Fruit fly (Drosophila melanogaster) whole organism, prepupa: ENCODE measurements around the gene p24-1.

Experiments
- CG10631 ChIP-seq: fragments of 200-800 bp; sonication (Bioruptor generic); optimal IDR thresholded peaks from 2 replicates; lab custom pipeline; 2016; ENCODE audit warnings: missing biosample characterization, missing genetic modification characterization
- CG11294 ChIP-seq: fragments of 200-800 bp; sonication (Bioruptor generic); IDR thresholded peaks from 2 replicates; pipeline ENCODE4 v1.3.6; 2022; ENCODE audit warnings: missing biosample characterization, missing genetic modification characterization
- CG11902 ChIP-seq: fragments of 200-800 bp; sonication (Bioruptor generic); optimal IDR thresholded peaks from 3 replicates; lab custom pipeline; 2016; ENCODE audit warnings: missing biosample characterization, missing genetic modification characterization
- CG15336 ChIP-seq: fragments of 200-800 bp; sonication (Bioruptor generic); IDR thresholded peaks from 2 replicates; pipeline ENCODE4 v1.3.6; 2022; ENCODE audit warnings: missing biosample characterization, missing genetic modification characterization
- CG16779 ChIP-seq: fragments of 200-800 bp; sonication (Bioruptor generic); optimal IDR thresholded peaks from 3 replicates; lab custom pipeline; 2017; ENCODE audit warnings: missing biosample characterization, mild to moderate bottlenecking, missing genetic modification characterization
- CG31627 ChIP-seq: fragments of 200-800 bp; sonication (Bioruptor generic); optimal IDR thresholded peaks from 3 replicates; lab custom pipeline; 2016; ENCODE audit warnings: missing biosample characterization, missing genetic modification characterization
- CG32006 ChIP-seq: fragments of 200-800 bp; sonication (Bioruptor generic); optimal IDR thresholded peaks from 3 replicates; lab custom pipeline; 2017; ENCODE audit warnings: missing biosample characterization, mild to moderate bottlenecking, missing genetic modification characterization
- CG34406 ChIP-seq: fragments of 200-800 bp; sonication (Bioruptor generic); optimal IDR thresholded peaks from 3 replicates; lab custom pipeline; 2016; ENCODE audit warnings: missing biosample characterization, missing genetic modification characterization
- CG3919 ChIP-seq: fragments of 200-800 bp; sonication (Bioruptor generic); optimal IDR thresholded peaks from 3 replicates; lab custom pipeline; 2016; ENCODE audit warnings: missing biosample characterization, missing genetic modification characterization
- CG4318 ChIP-seq: fragments of 200-800 bp; sonication (Bioruptor generic); optimal IDR thresholded peaks from 3 replicates; lab custom pipeline; 2017; ENCODE audit warnings: missing biosample characterization, mild to moderate bottlenecking, missing genetic modification characterization
- CG6163 ChIP-seq: fragments of 200-800 bp; sonication (Bioruptor generic); IDR thresholded peaks from 3 replicates; pipeline ENCODE4 v1.3.6; 2022; ENCODE audit warnings: missing biosample characterization, missing genetic modification characterization
- CG6276 ChIP-seq: fragments of 200-800 bp; sonication (Bioruptor generic); optimal IDR thresholded peaks from 2 replicates; lab custom pipeline; 2017; ENCODE audit warnings: missing biosample characterization, mild to moderate bottlenecking, missing genetic modification characterization
- CG7368 ChIP-seq: fragments of 200-800 bp; sonication (Bioruptor generic); optimal IDR thresholded peaks from 3 replicates; lab custom pipeline; 2016; ENCODE audit warnings: missing biosample characterization, missing genetic modification characterization
- CG8119 ChIP-seq: fragments of 200-800 bp; sonication (Bioruptor generic); IDR thresholded peaks from 3 replicates; pipeline ENCODE4 v1.3.6; 2022; ENCODE audit warnings: missing biosample characterization, missing genetic modification characterization
- CG8319 ChIP-seq: fragments of 200-800 bp; sonication (Bioruptor generic); optimal IDR thresholded peaks from 3 replicates; lab custom pipeline; 2016; ENCODE audit warnings: missing biosample characterization, missing genetic modification characterization
- CG8632 ChIP-seq: fragments of 200-800 bp; sonication (Bioruptor generic); optimal IDR thresholded peaks from 3 replicates; lab custom pipeline; 2016; ENCODE audit warnings: missing biosample characterization, missing genetic modification characterization
- CG9139 ChIP-seq: fragments of 200-800 bp; sonication (Bioruptor generic); optimal IDR thresholded peaks from 3 replicates; lab custom pipeline; 2017; ENCODE audit warnings: missing biosample characterization, mild to moderate bottlenecking, missing genetic modification characterization
- Eip78C ChIP-seq: fragments of 200-800 bp; sonication (Bioruptor generic); peaks from one replicate; lab custom pipeline; 2016; ENCODE audit warnings: missing biosample characterization, missing genetic modification characterization
- Eip93F ChIP-seq: fragments of 200-800 bp; sonication (Bioruptor generic); optimal IDR thresholded peaks from 2 replicates; lab custom pipeline; 2016; ENCODE audit warnings: missing biosample characterization, mild to moderate bottlenecking, missing genetic modification characterization
- Ets96B ChIP-seq: fragments of 200-800 bp; optimal IDR thresholded peaks from 2 replicates; lab custom pipeline; 2019; ENCODE audit warnings: missing biosample characterization, mild to moderate bottlenecking, missing genetic modification characterization, moderate library complexity
- Hr38 ChIP-seq: sonication (Bioruptor generic); optimal IDR thresholded peaks from 2 replicates; lab custom pipeline; 2016; ENCODE audit warnings: missing biosample characterization, missing genetic modification characterization
- Hr4 ChIP-seq: fragments of 200-800 bp; sonication (Bioruptor generic); optimal IDR thresholded peaks from 3 replicates; lab custom pipeline; 2016; ENCODE audit warnings: missing biosample characterization, missing genetic modification characterization
- Met ChIP-seq: fragments of 200-800 bp; sonication (Bioruptor generic); optimal IDR thresholded peaks from 3 replicates; lab custom pipeline; 2016; ENCODE audit warnings: missing biosample characterization, missing genetic modification characterization
- OdsH ChIP-seq: fragments of 200-800 bp; sonication (Bioruptor generic); optimal IDR thresholded peaks from 3 replicates; lab custom pipeline; 2016; ENCODE audit warnings: missing biosample characterization, missing genetic modification characterization
- Sox102F ChIP-seq: fragments of 200-800 bp; sonication (Bioruptor generic); optimal IDR thresholded peaks from 2 replicates; lab custom pipeline; 2016; ENCODE audit warnings: missing biosample characterization, mild to moderate bottlenecking, missing genetic modification characterization
- Sox14 ChIP-seq: fragments of 200-800 bp; sonication (Bioruptor generic); optimal IDR thresholded peaks from 3 replicates; lab custom pipeline; 2016; ENCODE audit warnings: missing biosample characterization, missing genetic modification characterization
- Sox15 ChIP-seq: fragments of 200-800 bp; sonication (Bioruptor generic); optimal IDR thresholded peaks from 3 replicates; lab custom pipeline; 2016; ENCODE audit warnings: missing biosample characterization, missing genetic modification characterization
- achi ChIP-seq: fragments of 200-800 bp; sonication (Bioruptor generic); optimal IDR thresholded peaks from 3 replicates; lab custom pipeline; 2016; ENCODE audit warnings: missing biosample characterization, missing genetic modification characterization
- dac ChIP-seq: fragments of 200-800 bp; sonication (Bioruptor generic); optimal IDR thresholded peaks from 2 replicates; lab custom pipeline; 2017; ENCODE audit warnings: missing biosample characterization, mild to moderate bottlenecking, missing genetic modification characterization
- esn ChIP-seq: fragments of 200-800 bp; sonication (Bioruptor generic); optimal IDR thresholded peaks from 2 replicates; lab custom pipeline; 2016; ENCODE audit warnings: missing biosample characterization, mild to moderate bottlenecking, missing genetic modification characterization, moderate library complexity
- fd59A ChIP-seq: fragments of 200-800 bp; sonication (Bioruptor generic); optimal IDR thresholded peaks from 2 replicates; lab custom pipeline; 2017; ENCODE audit warnings: missing biosample characterization, mild to moderate bottlenecking, missing genetic modification characterization, missing genetic modification reagents
- fd85E ChIP-seq: fragments of 200-800 bp; sonication (Bioruptor generic); optimal IDR thresholded peaks from 3 replicates; lab custom pipeline; 2016; ENCODE audit warnings: missing biosample characterization, missing genetic modification characterization
- fkh ChIP-seq: fragments of 200-800 bp; sonication (Bioruptor generic); optimal IDR thresholded peaks from 3 replicates; lab custom pipeline; 2017; ENCODE audit warnings: missing biosample characterization, mild to moderate bottlenecking, missing genetic modification characterization, moderate library complexity
- lz ChIP-seq: fragments of 200-800 bp; sonication (Bioruptor generic); optimal IDR thresholded peaks from 3 replicates; lab custom pipeline; 2016; ENCODE audit warnings: missing biosample characterization, missing genetic modification characterization
- net ChIP-seq: fragments of 200-800 bp; sonication (Bioruptor generic); optimal IDR thresholded peaks from 3 replicates; lab custom pipeline; 2016; ENCODE audit warnings: missing biosample characterization, missing genetic modification characterization
- salr ChIP-seq, 2 experiments: fragments of 200-800 bp; sonication (Bioruptor generic); optimal IDR thresholded peaks; 3 replicates each; lab custom pipeline; 2016 to 2018; ENCODE audit warnings: missing biosample characterization in 2 of 2, missing genetic modification characterization in 2 of 2, mild to moderate bottlenecking in 1 of 2
- spab ChIP-seq: fragments of 200-800 bp; sonication (Bioruptor generic); optimal IDR thresholded peaks from 2 replicates; lab custom pipeline; 2017; ENCODE audit warnings: missing biosample characterization, mild to moderate bottlenecking, missing genetic modification characterization, missing genetic modification reagents
- svp ChIP-seq: fragments of 200-800 bp; sonication (Bioruptor generic); peaks from one replicate; lab custom pipeline; 2016; ENCODE audit warnings: missing biosample characterization, missing genetic modification characterization
- topi ChIP-seq: fragments of 200-800 bp; sonication (Bioruptor generic); optimal IDR thresholded peaks from 3 replicates; lab custom pipeline; 2016; ENCODE audit warnings: missing biosample characterization, missing genetic modification characterization

Gene p24-1

dm6 chrX:11846049-11846718, 6.1 kb downstream of the p24-1 start, which contains the start of gene CG15740:
CG15740 (minus strand) TSS chrX:11846099.
- TF ChIP-seq fd85E (GFP tag; lab: Kevin White, UChicago) (no peak), Eip78C (GFP tag; lab: Kevin White, UChicago) (peak; percentile 68), Hr4 (GFP tag; lab: Kevin White, UChicago) (peak; percentile 4), CG6163 (GFP tag; lab: Robert Waterston, UW) (0 out of 3 replicates have a peak, but pooled peaks have one; percentile 24), OdsH (GFP tag; lab: Kevin White, UChicago) (peak; percentile 1), CG8119 (GFP tag; lab: Robert Waterston, UW) (no peak), CG11294 (GFP tag; lab: Robert Waterston, UW) (no peak), CG15336 (GFP tag; lab: Robert Waterston, UW) (peak; percentile 36)
- TF ChIP-seq, all 60 proteins: peak for 5

dm6 chrX:11841702-11842378, 10.5 kb downstream of the p24-1 start:
- TF ChIP-seq Eip78C (GFP tag; lab: Kevin White, UChicago) (peak; percentile 14), CG4318 (no peak)

dm6 chrX:11839308-11839707, 13.0 kb downstream of the p24-1 start, which contains the start of gene Cyp28c1:
Cyp28c1 (plus strand) TSS chrX:11839608.
- TF ChIP-seq fd59A (GFP tag; lab: Kevin White, UChicago) (no peak), CG31627 (GFP tag; lab: Kevin White, UChicago) (no peak), Hr38 (no peak), svp (no peak), Eip93F (no peak)

dm6 chrX:11837926-11838325, 14.4 kb downstream of the p24-1 start, which contains the start of gene CG15741:
CG15741 (minus strand) TSS chrX:11838026.
- no peak for TF ChIP-seq OdsH (GFP tag; lab: Kevin White, UChicago)
- TF ChIP-seq, all 60 proteins: peak for 0

dm6 chrX:11828336-11829007, 23.9 kb downstream of the p24-1 start:
- TF ChIP-seq CG3919 (GFP tag; lab: Kevin White, UChicago) (no peak), salr (GFP tag; optimal IDR thresholded peaks at IDR 0.05; lab: Kevin White, UChicago) (no peak), Hr38 (no peak), CG8632 (GFP tag; lab: Kevin White, UChicago) (no peak), Ets96B (no peak), CG16779 (tag; lab: Kevin White, UChicago) (no peak), CG32006 (no peak), CG11902 (GFP tag; lab: Kevin White, UChicago) (no peak), Hr4 (GFP tag; lab: Kevin White, UChicago) (no peak), fkh (no peak)

- TF ChIP-seq lz (GFP tag; lab: Kevin White, UChicago) (no peak), achi (no peak), Hr38 (no peak), svp (no peak), CG9139 (no peak), spab (GFP tag; lab: Kevin White, UChicago) (no peak), CG7368 (no peak), Eip78C (GFP tag; lab: Kevin White, UChicago) (peak; percentile 77), net (GFP tag; lab: Kevin White, UChicago) (peak; percentile 31), CG10631 (GFP tag; lab: Kevin White, UChicago) (no peak), CG8319 (GFP tag; lab: Kevin White, UChicago) (no peak), esn (GFP tag; lab: Kevin White, UChicago) (peak; percentile 20), CG11294 (GFP tag; lab: Robert Waterston, UW) (no peak), CG34406 (GFP tag; lab: Kevin White, UChicago) (no peak), Sox14 (GFP tag; lab: Kevin White, UChicago) (peak; percentile 49), dac (peak; percentile 23), Sox15 (GFP tag; lab: Kevin White, UChicago) (no peak), Eip93F (peak; percentile 71), Hr4 (GFP tag; lab: Kevin White, UChicago) (no peak), Sox102F (GFP tag; lab: Kevin White, UChicago) (no peak), topi (GFP tag; lab: Kevin White, UChicago) (no peak), Met (GFP tag; lab: Kevin White, UChicago) (no peak), CG6276 (GFP tag; lab: Kevin White, UChicago) (peak; percentile 75), CG31627 (GFP tag; lab: Kevin White, UChicago) (peak; percentile 28)
Measured at dm6 chrX:11823003-11823402, 29.3 kb downstream of the p24-1 start.
